Worm (Caenorhabditis elegans) whole organism, late embryonic: ENCODE results near the gene Y37D8A.25.
A peak's percentile ranks its signal among the peaks of the same experiment; 100 is the strongest.

Experiments
- C38D4.7 ChIP-seq: fragments of 200-800 bp; sonication (Bioruptor generic); optimal IDR thresholded peaks from 2 replicates; lab custom pipeline; 2018; ENCODE audit warnings: mild to moderate bottlenecking, missing genetic modification characterization, moderate library complexity, missing compliant biosample characterization
- F13H6.1 ChIP-seq: sonication (generic microtip); optimal IDR thresholded peaks from 2 replicates; lab custom pipeline; 2016; ENCODE audit warnings: missing genetic modification characterization, missing compliant biosample characterization
- K02D7.2 ChIP-seq: sonication (generic microtip); optimal IDR thresholded peaks from 2 replicates; lab custom pipeline; 2017; ENCODE audit warnings: mild to moderate bottlenecking, missing genetic modification characterization, missing compliant biosample characterization
- T23F11.4 ChIP-seq: fragments of 200-800 bp; sonication (Bioruptor generic); optimal IDR thresholded peaks from 2 replicates; lab custom pipeline; 2018; ENCODE audit warnings: mild to moderate bottlenecking, missing genetic modification characterization, missing compliant biosample characterization
- Y22D7AL.16 ChIP-seq: sonication (generic microtip); optimal IDR thresholded peaks from 2 replicates; lab custom pipeline; 2016; ENCODE audit warnings: missing genetic modification characterization, missing compliant biosample characterization
- ceh-14 ChIP-seq: sonication (generic microtip); optimal IDR thresholded peaks from 2 replicates; lab custom pipeline; 2016; ENCODE audit warnings: missing genotype, missing genetic modification characterization, missing compliant biosample characterization
- ceh-2 ChIP-seq: sonication (generic microtip); optimal IDR thresholded peaks from 2 replicates; lab custom pipeline; 2016; ENCODE audit warnings: missing genotype, missing genetic modification characterization, missing compliant biosample characterization
- ceh-22 ChIP-seq: sonication (generic microtip); optimal IDR thresholded peaks from 2 replicates; lab custom pipeline; 2017; ENCODE audit warnings: missing biosample characterization, missing genetic modification characterization
- ceh-34 ChIP-seq: sonication (generic microtip); optimal IDR thresholded peaks from 2 replicates; lab custom pipeline; 2016; ENCODE audit warnings: mild to moderate bottlenecking, missing genetic modification characterization, missing compliant biosample characterization
- ceh-48 ChIP-seq: sonication (generic microtip); optimal IDR thresholded peaks from 2 replicates; lab custom pipeline; 2016; ENCODE audit warnings: missing genetic modification characterization, inconsistent platforms, missing compliant biosample characterization
- ceh-6 ChIP-seq: fragments of 200-800 bp; sonication (Bioruptor generic); optimal IDR thresholded peaks from 2 replicates; lab custom pipeline; 2018; ENCODE audit warnings: mild to moderate bottlenecking, missing genetic modification characterization, missing compliant biosample characterization
- che-1 ChIP-seq: sonication (generic microtip); optimal IDR thresholded peaks from 2 replicates; lab custom pipeline; 2016; ENCODE audit warnings: mild to moderate bottlenecking, missing genetic modification characterization, missing compliant biosample characterization
- dve-1 ChIP-seq: sonication (generic microtip); optimal IDR thresholded peaks from 2 replicates; lab custom pipeline; 2017; ENCODE audit warnings: antibody characterized with exemption, mild to moderate bottlenecking, missing genetic modification characterization, missing compliant biosample characterization
- fkh-10 ChIP-seq: fragments of 150-350 bp; optimal IDR thresholded peaks from 2 replicates; lab custom pipeline; 2014; ENCODE audit warnings: missing biosample characterization, missing genetic modification reagents, missing genetic modification characterization
- hlh-8 ChIP-seq: sonication (generic microtip); optimal IDR thresholded peaks from 2 replicates; lab custom pipeline; 2016; ENCODE audit warnings: missing genotype, missing genetic modification characterization, missing compliant biosample characterization
- lin-11 ChIP-seq: fragments of 200-800 bp; sonication (Bioruptor generic); optimal IDR thresholded peaks from 2 replicates; lab custom pipeline; 2018; ENCODE audit warnings: mild to moderate bottlenecking, missing genetic modification characterization, missing compliant biosample characterization
- nfya-1 ChIP-seq: sonication (generic microtip); optimal IDR thresholded peaks from 2 replicates; lab custom pipeline; 2017; ENCODE audit warnings: missing genetic modification characterization, mild to moderate bottlenecking, missing compliant biosample characterization, antibody characterized with exemption, moderate library complexity
- npax-4 ChIP-seq: sonication (generic microtip); optimal IDR thresholded peaks from 2 replicates; lab custom pipeline; 2016; ENCODE audit warnings: missing genetic modification characterization, missing compliant biosample characterization
- pag-3 ChIP-seq: sonication (generic microtip); optimal IDR thresholded peaks from 2 replicates; lab custom pipeline; 2016; ENCODE audit warnings: missing compliant biosample characterization, missing genetic modification characterization, borderline replicate concordance
- pha-4 ChIP-seq: fragments of 150-350 bp; optimal IDR thresholded peaks from 2 replicates; lab custom pipeline; 2018; ENCODE audit warnings: missing biosample characterization, missing genetic modification reagents, missing genetic modification characterization
- pros-1 ChIP-seq: fragments of 150-350 bp; optimal IDR thresholded peaks from 2 replicates; lab custom pipeline; 2014; ENCODE audit warnings: missing biosample characterization, missing genetic modification reagents, missing genetic modification characterization
- tbx-2 ChIP-seq: sonication (generic microtip); optimal IDR thresholded peaks from 2 replicates; lab custom pipeline; 2016; ENCODE audit warnings: missing genetic modification characterization, missing compliant biosample characterization
- unc-3 ChIP-seq, 2 experiments: fragments of 200-800 bp in 1 of 2; sonication (Bioruptor generic) in 1 of 2; sonication (generic microtip) in 1 of 2; conservative IDR thresholded peaks in 1 of 2; optimal IDR thresholded peaks in 1 of 2; 2 replicates each; pipeline versions ENCODE4 v1.3.6 to Lab custom; 2016 to 2022; ENCODE audit warnings: missing compliant biosample characterization in 2 of 2, missing genetic modification characterization in 2 of 2, missing genetic modification reagents in 1 of 2
- unc-42 ChIP-seq: sonication (generic microtip); optimal IDR thresholded peaks from 2 replicates; lab custom pipeline; 2016; ENCODE audit warnings: missing genotype, missing genetic modification characterization, missing compliant biosample characterization
- unc-86 ChIP-seq: sonication (generic microtip); optimal IDR thresholded peaks from 2 replicates; lab custom pipeline; 2016; ENCODE audit warnings: missing genetic modification characterization, missing compliant biosample characterization

Y37D8A.25 gene

ce11 chrIII:12836742-12837285, 16.8 kb upstream of the Y37D8A.25 start:
- TF ChIP-seq ceh-14 (tag; lab: Kevin White, UChicago) (no peak), dve-1 (peak; percentile 82), fkh-10 (no peak), K02D7.2 (no peak), che-1 (tag; lab: Kevin White, UChicago) (no peak)

DNA sequence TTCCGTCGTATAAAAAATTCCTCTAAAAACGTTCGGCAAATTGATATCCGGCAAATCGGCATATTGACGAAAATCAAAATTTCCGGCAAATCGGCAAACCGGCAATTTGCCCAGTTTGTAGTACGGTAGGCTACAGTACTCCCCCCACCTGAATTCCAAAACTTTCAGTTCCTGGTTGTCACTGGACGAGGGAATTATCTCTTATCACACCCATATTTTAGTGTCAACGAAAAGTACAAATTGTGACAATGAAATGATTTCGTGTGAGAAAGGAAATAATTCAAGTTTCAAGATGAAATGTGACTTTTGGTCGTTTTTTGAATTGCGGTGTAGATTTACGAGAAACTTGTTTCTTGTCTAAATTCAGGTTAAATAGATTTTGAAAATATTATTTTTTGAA, 13.0 kb upstream of the Y37D8A.25 start:
- TF ChIP-seq ceh-34 (tag; lab: Kevin White, UChicago) (no peak), unc-86 (no peak), ceh-2 (tag; lab: Kevin White, UChicago) (no peak), Y22D7AL.16 (tag; lab: Kevin White, UChicago) (no peak)

DNA sequence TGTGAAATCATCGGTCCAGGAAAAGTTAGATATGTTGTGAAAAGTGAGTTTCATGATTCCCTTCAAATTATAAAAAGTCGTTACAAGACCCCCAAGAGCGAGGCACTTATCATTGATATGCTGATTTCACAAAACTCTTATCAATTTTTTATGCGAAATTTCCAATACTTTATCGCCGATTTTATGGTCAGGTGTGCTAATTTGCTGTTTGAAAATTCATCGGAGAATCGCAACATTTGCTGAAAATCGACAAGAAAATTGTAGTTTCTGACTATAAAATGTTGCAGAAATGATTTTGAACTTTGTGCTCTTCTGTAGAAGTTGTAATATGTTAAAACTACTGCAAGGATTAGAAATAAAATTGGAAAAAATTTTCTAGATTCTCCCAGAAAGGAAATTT, 11.6 kb upstream of the Y37D8A.25 start:
- TF ChIP-seq ceh-6: no peak
- TF ChIP-seq tbx-2 (tag; lab: Kevin White, UChicago): no peak
- no peak for TF ChIP-seq Y22D7AL.16 (tag; lab: Kevin White, UChicago)
- no peak for TF ChIP-seq K02D7.2
- TF ChIP-seq dve-1: no peak
- TF ChIP-seq ceh-48 (tag; lab: Kevin White, UChicago): no peak
- TF ChIP-seq C38D4.7: no peak
- no peak for TF ChIP-seq hlh-8 (tag; lab: Kevin White, UChicago)
- TF ChIP-seq pha-4 (tag; lab: Kevin White, UChicago): no peak
- TF ChIP-seq ceh-2 (tag; lab: Kevin White, UChicago): no peak
- TF ChIP-seq T23F11.4 (GFP tag; lab: Kevin White, UChicago): no peak
- TF ChIP-seq, all 69 proteins: peak for 0

- no peak for TF ChIP-seq npax-4 (tag; lab: Kevin White, UChicago)
- TF ChIP-seq unc-3 (GFP tag; conservative IDR thresholded peaks at IDR 0.05; lab: Robert Waterston, UW): no peak
- TF ChIP-seq unc-3 (tag; optimal IDR thresholded peaks at IDR 0.05; lab: Kevin White, UChicago): no peak
- no peak for TF ChIP-seq che-1 (tag; lab: Kevin White, UChicago)
- TF ChIP-seq Y22D7AL.16 (tag; lab: Kevin White, UChicago): no peak
- TF ChIP-seq tbx-2 (tag; lab: Kevin White, UChicago): no peak
- no peak for TF ChIP-seq ceh-6
- TF ChIP-seq, all 69 proteins: peak for 0
Observed at ce11 chrIII:12829068-12829467, 9.0 kb upstream of the Y37D8A.25 start, which contains the start of gene Y37D8A.3. Gene Y37D8A.3 (plus strand): TSS chrIII:12829368.

DNA sequence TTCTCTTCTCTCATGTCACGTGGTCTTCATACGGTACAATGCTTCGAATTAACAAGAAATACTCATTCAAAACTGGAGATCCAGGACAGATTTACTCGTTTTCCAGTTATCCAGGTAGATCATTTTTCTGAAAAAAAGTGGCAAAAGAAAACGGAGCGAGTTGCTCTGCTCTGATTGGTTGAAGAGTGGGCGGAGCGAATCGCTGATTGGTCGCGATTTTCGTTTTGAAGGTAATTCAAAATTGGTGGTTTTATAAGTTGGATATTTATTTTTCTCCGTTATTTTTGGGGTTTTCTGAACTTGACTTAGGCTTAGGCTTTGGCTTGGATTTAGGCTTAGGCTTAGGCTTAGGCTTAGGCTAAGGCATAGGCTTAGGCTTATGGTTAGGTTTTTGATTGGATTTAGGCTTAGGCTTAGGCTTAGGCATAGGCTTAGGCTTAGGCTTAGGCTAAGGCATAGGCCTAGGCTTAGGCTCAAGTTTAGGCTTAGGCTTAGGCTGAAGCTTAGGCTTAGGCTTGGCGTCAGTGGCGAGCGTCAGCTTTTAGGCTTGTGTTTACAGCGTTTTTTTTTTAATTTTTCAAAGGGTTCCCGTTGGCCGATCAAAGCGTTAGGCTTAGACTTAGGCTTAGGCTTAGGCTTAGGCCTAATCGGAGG, 2.7 kb upstream of the Y37D8A.25 start:
- no peak for TF ChIP-seq ceh-6
- peak; percentile 75 for TF ChIP-seq nfya-1 (tag; lab: Kevin White, UChicago)
- TF ChIP-seq lin-11: no peak
- peak; percentile 31 for TF ChIP-seq dve-1
- TF ChIP-seq K02D7.2: peak; percentile 24
- no peak for TF ChIP-seq pag-3 (tag; lab: Kevin White, UChicago)
- no peak for TF ChIP-seq T23F11.4 (GFP tag; lab: Kevin White, UChicago)
- TF ChIP-seq C38D4.7: no peak

DNA sequence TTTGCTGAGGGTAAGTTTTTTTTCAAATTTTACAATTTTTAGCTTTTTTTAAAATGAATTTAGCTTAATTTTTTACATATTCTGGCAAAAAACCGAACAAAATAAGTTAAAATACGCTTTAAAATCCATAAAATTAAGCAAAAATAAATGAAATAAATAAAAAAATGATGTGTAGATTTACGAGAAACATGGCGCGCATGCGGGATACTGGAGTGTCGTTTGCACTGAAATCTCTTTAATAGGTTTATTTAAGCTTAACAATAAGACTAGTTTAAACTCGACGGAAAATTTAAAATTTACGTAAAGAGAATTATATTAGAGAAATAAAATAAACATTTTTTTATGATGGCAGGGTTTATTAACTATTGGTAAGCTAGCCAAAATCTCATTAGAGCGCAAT, 1.3 kb upstream of the Y37D8A.25 start:
- TF ChIP-seq che-1 (tag; lab: Kevin White, UChicago) (no peak), unc-42 (tag; lab: Kevin White, UChicago) (peak; percentile 55)

DNA sequence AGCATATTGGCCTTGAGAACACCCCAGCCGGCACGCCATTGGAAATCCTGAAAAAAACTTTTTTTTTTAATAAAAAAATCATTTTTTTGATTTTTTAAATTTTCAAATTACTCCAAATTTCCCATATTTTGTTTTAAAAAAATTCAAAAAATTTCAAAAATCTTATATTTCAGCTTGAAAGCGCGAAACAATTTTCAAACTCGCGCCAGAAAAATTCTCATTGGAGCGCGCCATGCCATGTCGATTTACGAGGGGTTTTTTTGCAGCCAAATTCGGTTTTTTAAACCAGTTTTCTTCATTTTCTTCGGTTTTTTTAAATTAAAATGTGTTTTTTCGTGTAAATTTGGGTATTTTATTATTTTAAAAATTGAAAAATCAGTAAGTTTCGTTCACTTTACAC, 905 bp downstream of the Y37D8A.25 start:
- TF ChIP-seq ceh-22 (no peak), F13H6.1 (tag; lab: Kevin White, UChicago) (no peak), pros-1 (tag; lab: Kevin White, UChicago) (no peak), unc-86 (no peak)
